Fruit fly (Drosophila melanogaster): ENCODE measurements around the gene CG18549.

Gene CG18549

dm6 chr3R:12451376-12451775 lies 2.3 kb downstream of the CG18549 start (continued):
- TF ChIP-seq ato (GFP tag; IDR thresholded peaks at IDR 0.05; ENCODE audit: partially characterized antibody) (no peak), pros (GFP tag; optimal IDR thresholded peaks at IDR 0.05) (no peak), Xrp1 (GFP tag; IDR thresholded peaks at IDR 0.05) (peak; percentile 45), CG8290 (GFP tag; optimal IDR thresholded peaks at IDR 0.05) (no peak), CG8290 (tag; optimal IDR thresholded peaks at IDR 0.05) (peak in 1 of 2 experiments; percentile 65), Chrac-16 (GFP tag; optimal IDR thresholded peaks at IDR 0.05) (no peak), CG4707 (GFP tag; optimal IDR thresholded peaks at IDR 0.05) (no peak), Hand (GFP tag; optimal IDR thresholded peaks at IDR 0.05) (no peak), Meics (GFP tag; optimal IDR thresholded peaks at IDR 0.05) (peak; percentile 12), CG13624 (GFP tag; optimal IDR thresholded peaks at IDR 0.05) (no peak), bcd (GFP tag; optimal IDR thresholded peaks at IDR 0.05) (no peak), CG2889 (GFP tag; IDR thresholded peaks at IDR 0.05) (no peak), aop (GFP tag; IDR thresholded peaks at IDR 0.05) (no peak), bab2 (GFP tag; optimal IDR thresholded peaks at IDR 0.05) (peak; percentile 29), CoRest (tag; optimal IDR thresholded peaks at IDR 0.05) (peak; percentile 40)

- TF ChIP-seq Bteb2 (GFP tag; optimal IDR thresholded peaks at IDR 0.05) (no peak), row (GFP tag; IDR thresholded peaks at IDR 0.05) (0 out of 3 replicates have a peak, but pooled peaks have one; percentile 20), CG8478 (optimal IDR thresholded peaks at IDR 0.05) (peak; percentile 43), CTCF (GFP tag; optimal IDR thresholded peaks at IDR 0.05) (no peak), D19A (tag; optimal IDR thresholded peaks at IDR 0.05) (peak; percentile 9), Elba2 (GFP tag; optimal IDR thresholded peaks at IDR 0.05) (no peak), Xbp1 (GFP tag; optimal IDR thresholded peaks at IDR 0.05) (peak; percentile 4), pum (GFP tag; optimal IDR thresholded peaks at IDR 0.05) (no peak), crol (GFP tag; IDR thresholded peaks at IDR 0.05) (peak; percentile 88), sr (GFP tag; IDR thresholded peaks at IDR 0.05) (peak; percentile 46; the same call in 2 of the 3 replicates), Pdp1 (GFP tag; optimal IDR thresholded peaks at IDR 0.05) (peak in 1 of 2 experiments; percentile 59), ewg (GFP tag; optimal IDR thresholded peaks at IDR 0.05) (peak; percentile 83), chinmo (GFP tag; IDR thresholded peaks at IDR 0.05; ENCODE audit: partially characterized antibody) (peak; percentile 83; the same call in 2 of the 4 replicates), kni (GFP tag; optimal IDR thresholded peaks at IDR 0.05) (peak; percentile 36), hkb (optimal IDR thresholded peaks at IDR 0.05) (no peak), hkb (GFP tag; IDR thresholded peaks at IDR 0.05) (no peak), Usf (GFP tag; optimal IDR thresholded peaks at IDR 0.05) (no peak), CG4360 (GFP tag; IDR thresholded peaks at IDR 0.05) (peak; percentile 60), Drgx (GFP tag; IDR thresholded peaks at IDR 0.05) (peak; percentile 50), tna (GFP tag; IDR thresholded peaks at IDR 0.05; ENCODE audit: partially characterized antibody) (0 out of 2 replicates have a peak, but pooled peaks have one; percentile 34), nom (GFP tag; optimal IDR thresholded peaks at IDR 0.05) (peak; percentile 6), CG34422 (GFP tag; IDR thresholded peaks at IDR 0.05) (peak; percentile 33; the same call in 1 of the 3 replicates), sd (tag; optimal IDR thresholded peaks at IDR 0.05) (peak; percentile 26), bbx (GFP tag; IDR thresholded peaks at IDR 0.05; ENCODE audit: partially characterized antibody) (peak; percentile 46; the same call in 1 of the 2 replicates)
Measured at dm6 chr3R:12451888-12452514, 2.9 kb downstream of the CG18549 start, which contains the start of gene CG5509. CG5509 (plus strand) TSS chr3R:12452464.

dm6 chr3R:12454492-12454891 lies 5.4 kb downstream of the CG18549 start:
- TF ChIP-seq CG11085 (GFP tag; IDR thresholded peaks at IDR 0.05), result no peak
- TF ChIP-seq salm (tag; optimal IDR thresholded peaks at IDR 0.05), result no peak
- peak; percentile 90 for TF ChIP-seq kni (GFP tag; optimal IDR thresholded peaks at IDR 0.05)
- TF ChIP-seq CG10147 (GFP tag; optimal IDR thresholded peaks at IDR 0.05), result no peak
- no peak for TF ChIP-seq nom (GFP tag; optimal IDR thresholded peaks at IDR 0.05)
- no peak for TF ChIP-seq sens (GFP tag)
- TF ChIP-seq CkIIα-i1 (GFP tag; IDR thresholded peaks at IDR 0.05), result no peak
- no peak for TF ChIP-seq corto (GFP tag; optimal IDR thresholded peaks at IDR 0.05)
- no peak for TF ChIP-seq CG15269 (tag; optimal IDR thresholded peaks at IDR 0.05)
- TF ChIP-seq CG3281 (GFP tag; optimal IDR thresholded peaks at IDR 0.05), result no peak
- TF ChIP-seq ems (GFP tag; optimal IDR thresholded peaks at IDR 0.05), result no peak
- peak in 1 of 3 experiments; percentile 33 for TF ChIP-seq Stat92E (GFP tag; optimal IDR thresholded peaks at IDR 0.05)
- TF ChIP-seq sc (optimal IDR thresholded peaks at IDR 0.05), result no peak
- no peak for TF ChIP-seq sc (GFP tag; optimal IDR thresholded peaks at IDR 0.05)

Data from whole organism, embryonic.